Fruit fly (Drosophila melanogaster) whole organism, embryonic: ENCODE data around the gene Cyp313a4.
A peak's percentile ranks its signal among the peaks of the same experiment; 100 is the strongest.

ENCODE experiments used
- Antp ChIP-seq: fragments of 200-800 bp; sonication (Bioruptor generic); optimal IDR thresholded peaks from 3 replicates; lab custom pipeline; 2016; ENCODE audit warnings: missing biosample characterization, missing genetic modification characterization
- Atf6 ChIP-seq: fragments of 200-800 bp; sonication (Bioruptor generic); IDR thresholded peaks from 2 replicates; pipeline ENCODE4 v1.3.6; 2022; ENCODE audit warnings: missing biosample characterization, missing genetic modification characterization
- B-H2 ChIP-seq: fragments of 200-800 bp; sonication (Bioruptor generic); optimal IDR thresholded peaks from 2 replicates; lab custom pipeline; 2018; ENCODE audit warnings: missing biosample characterization, mild to moderate bottlenecking, missing genetic modification characterization
- Bdp1 ChIP-seq: fragments of 200-800 bp; sonication (Bioruptor generic); optimal IDR thresholded peaks from 3 replicates; lab custom pipeline; 2016; ENCODE audit warnings: missing biosample characterization, missing genetic modification characterization
- Blimp-1 ChIP-seq: fragments of 200-800 bp; sonication (Bioruptor generic); optimal IDR thresholded peaks from 3 replicates; lab custom pipeline; 2018; ENCODE audit warnings: missing biosample characterization, missing genetic modification characterization, mild to moderate bottlenecking, moderate library complexity, missing genetic modification reagents
- CG10147 ChIP-seq: fragments of 200-800 bp; sonication (Bioruptor generic); optimal IDR thresholded peaks from 2 replicates; lab custom pipeline; 2019; ENCODE audit warnings: missing biosample characterization, mild to moderate bottlenecking, missing genetic modification characterization, moderate library complexity
- CG10321 ChIP-seq: fragments of 200-800 bp; sonication (Bioruptor generic); IDR thresholded peaks from 2 replicates; pipeline ENCODE4 v1.3.6; 2022; ENCODE audit warnings: missing biosample characterization, missing genetic modification characterization
- CG10565 ChIP-seq: fragments of 200-800 bp; sonication (Bioruptor generic); optimal IDR thresholded peaks from 3 replicates; lab custom pipeline; 2016; ENCODE audit warnings: missing biosample characterization, mild to moderate bottlenecking, missing genetic modification characterization
- CG10979 ChIP-seq: fragments of 200-800 bp; sonication (Bioruptor generic); optimal IDR thresholded peaks from 2 replicates; lab custom pipeline; 2018; ENCODE audit warnings: missing biosample characterization, mild to moderate bottlenecking, missing genetic modification characterization, moderate library complexity
- CG12659 ChIP-seq: fragments of 200-800 bp; sonication (Bioruptor generic); optimal IDR thresholded peaks from 3 replicates; lab custom pipeline; 2017; ENCODE audit warnings: mild to moderate bottlenecking, missing biosample characterization, missing genetic modification reagents, missing genetic modification characterization
- CG12942 ChIP-seq: fragments of 200-800 bp; sonication (Bioruptor generic); optimal IDR thresholded peaks from 3 replicates; lab custom pipeline; 2016; ENCODE audit warnings: missing biosample characterization, missing genetic modification characterization
- CG13296 ChIP-seq: fragments of 200-800 bp; sonication (Bioruptor generic); optimal IDR thresholded peaks from 3 replicates; lab custom pipeline; 2018; ENCODE audit warnings: missing biosample characterization, mild to moderate bottlenecking, missing genetic modification characterization
- CG13775 ChIP-seq: fragments of 200-800 bp; sonication (Bioruptor generic); optimal IDR thresholded peaks from 3 replicates; lab custom pipeline; 2017; ENCODE audit warnings: missing biosample characterization, mild to moderate bottlenecking, missing genetic modification characterization
- CG14014 ChIP-seq: fragments of 200-800 bp; sonication (Bioruptor generic); IDR thresholded peaks from 2 replicates; pipeline ENCODE4 v1.3.6; 2022; ENCODE audit warnings: missing biosample characterization, missing genetic modification characterization
- CG14667 ChIP-seq: fragments of 200-800 bp; sonication (Bioruptor generic); IDR thresholded peaks from 2 replicates; pipeline ENCODE4 v1.3.6; 2022; ENCODE audit warnings: missing biosample characterization, missing genetic modification characterization
- CG14710 ChIP-seq: fragments of 200-800 bp; sonication (Bioruptor generic); optimal IDR thresholded peaks from 3 replicates; lab custom pipeline; 2019; ENCODE audit warnings: missing biosample characterization, mild to moderate bottlenecking, missing genetic modification characterization, moderate library complexity
- CG15011 ChIP-seq: fragments of 200-800 bp; sonication (Bioruptor generic); optimal IDR thresholded peaks from 3 replicates; lab custom pipeline; 2018; ENCODE audit warnings: missing biosample characterization, mild to moderate bottlenecking, missing genetic modification characterization
- CG15269 ChIP-seq: fragments of 200-800 bp; sonication (Bioruptor generic); optimal IDR thresholded peaks from 2 replicates; lab custom pipeline; 2018; ENCODE audit warnings: missing biosample characterization, mild to moderate bottlenecking, missing genetic modification characterization, moderate library complexity
- CG1529 ChIP-seq: fragments of 200-800 bp; sonication (Bioruptor generic); optimal IDR thresholded peaks from 3 replicates; lab custom pipeline; 2018; ENCODE audit warnings: missing biosample characterization, missing genetic modification characterization
- CG18599 ChIP-seq: fragments of 200-800 bp; sonication (Bioruptor generic); optimal IDR thresholded peaks from 3 replicates; lab custom pipeline; 2017; ENCODE audit warnings: missing biosample characterization, missing genetic modification characterization, mild to moderate bottlenecking, moderate library complexity, missing genetic modification reagents
- CG2116 ChIP-seq: fragments of 200-800 bp; sonication (Bioruptor generic); optimal IDR thresholded peaks from 3 replicates; lab custom pipeline; 2018; ENCODE audit warnings: missing biosample characterization, mild to moderate bottlenecking, missing genetic modification characterization
- CG30403 ChIP-seq: fragments of 200-800 bp; sonication (Bioruptor generic); optimal IDR thresholded peaks from 3 replicates; lab custom pipeline; 2016; ENCODE audit warnings: missing biosample characterization, missing genetic modification characterization
- CG31224 ChIP-seq: fragments of 200-800 bp; sonication (Bioruptor generic); IDR thresholded peaks from 2 replicates; pipeline ENCODE4 v1.3.6; 2022; ENCODE audit warnings: missing biosample characterization, missing genetic modification characterization
- CG3838 ChIP-seq: fragments of 200-800 bp; sonication (Bioruptor generic); optimal IDR thresholded peaks from 3 replicates; lab custom pipeline; 2016; ENCODE audit warnings: missing biosample characterization, missing genetic modification characterization
- CG4360 ChIP-seq: fragments of 200-800 bp; sonication (Bioruptor generic); IDR thresholded peaks from 2 replicates; pipeline ENCODE4 v1.3.6; 2022; ENCODE audit warnings: missing biosample characterization, missing genetic modification characterization
- CG6254 ChIP-seq: fragments of 200-800 bp; sonication (Bioruptor generic); optimal IDR thresholded peaks from 3 replicates; lab custom pipeline; 2017; ENCODE audit warnings: mild to moderate bottlenecking, missing biosample characterization, missing genetic modification reagents, missing genetic modification characterization
- CG6689 ChIP-seq: fragments of 200-800 bp; sonication (Bioruptor generic); IDR thresholded peaks from 2 replicates; pipeline ENCODE4 v1.3.6; 2022; ENCODE audit warnings: missing biosample characterization, missing genetic modification characterization
- CG6765 ChIP-seq: fragments of 200-800 bp; sonication (Bioruptor generic); optimal IDR thresholded peaks from 3 replicates; lab custom pipeline; 2017; ENCODE audit warnings: missing biosample characterization, mild to moderate bottlenecking, missing genetic modification characterization
- CG7271 ChIP-seq: fragments of 200-800 bp; sonication (Bioruptor generic); optimal IDR thresholded peaks from 2 replicates; lab custom pipeline; 2018; ENCODE audit warnings: missing biosample characterization, mild to moderate bottlenecking, missing genetic modification characterization, moderate library complexity
- CG7987 ChIP-seq: fragments of 200-800 bp; sonication (Bioruptor generic); optimal IDR thresholded peaks from 2 replicates; lab custom pipeline; 2018; ENCODE audit warnings: missing biosample characterization, mild to moderate bottlenecking, missing genetic modification characterization, moderate library complexity
- CG8281 ChIP-seq: fragments of 200-800 bp; sonication (Bioruptor generic); optimal IDR thresholded peaks from 2 replicates; lab custom pipeline; 2018; ENCODE audit warnings: missing biosample characterization, mild to moderate bottlenecking, missing genetic modification characterization, moderate library complexity
- CG8478 ChIP-seq: fragments of >200 bp; optimal IDR thresholded peaks from 2 replicates; lab custom pipeline; 2018
- Dad ChIP-seq: fragments of 200-800 bp; sonication (Bioruptor generic); optimal IDR thresholded peaks from 3 replicates; lab custom pipeline; 2016; ENCODE audit warnings: missing biosample characterization, missing genetic modification characterization
- Fer3 ChIP-seq: fragments of 200-800 bp; sonication (Bioruptor generic); optimal IDR thresholded peaks from 2 replicates; lab custom pipeline; 2018; ENCODE audit warnings: missing biosample characterization, mild to moderate bottlenecking, missing genetic modification characterization, moderate library complexity
- HLHmδ ChIP-seq: fragments of 200-800 bp; sonication (Bioruptor generic); optimal IDR thresholded peaks from 2 replicates; lab custom pipeline; 2018; ENCODE audit warnings: missing biosample characterization, mild to moderate bottlenecking, missing genetic modification characterization, moderate library complexity
- Hand ChIP-seq: fragments of 200-800 bp; sonication (Bioruptor generic); optimal IDR thresholded peaks from 2 replicates; lab custom pipeline; 2017; ENCODE audit warnings: mild to moderate bottlenecking, missing biosample characterization, missing genetic modification reagents, missing genetic modification characterization
- Hmr ChIP-seq: fragments of 200-800 bp; sonication (Bioruptor generic); optimal IDR thresholded peaks from 3 replicates; lab custom pipeline; 2017; ENCODE audit warnings: mild to moderate bottlenecking, missing biosample characterization, missing genetic modification reagents, missing genetic modification characterization
- Hmx ChIP-seq: fragments of 200-800 bp; sonication (Bioruptor generic); optimal IDR thresholded peaks from 2 replicates; lab custom pipeline; 2016; ENCODE audit warnings: missing biosample characterization, missing genetic modification characterization
- Hsf ChIP-seq: fragments of 200-800 bp; sonication (Bioruptor generic); optimal IDR thresholded peaks from 3 replicates; lab custom pipeline; 2016; ENCODE audit warnings: missing biosample characterization, missing genetic modification characterization
- Mes4 ChIP-seq: fragments of 200-800 bp; sonication (Bioruptor generic); optimal IDR thresholded peaks from 2 replicates; lab custom pipeline; 2016; ENCODE audit warnings: missing biosample characterization, missing genetic modification characterization
- Rfx ChIP-seq: fragments of 200-800 bp; sonication (Bioruptor generic); IDR thresholded peaks from 2 replicates; pipeline ENCODE4 v1.3.6; 2022; ENCODE audit warnings: missing biosample characterization, missing genetic modification characterization
- Xbp1 ChIP-seq: fragments of 200-800 bp; sonication (Bioruptor generic); optimal IDR thresholded peaks from 3 replicates; lab custom pipeline; 2016; ENCODE audit warnings: missing biosample characterization, mild to moderate bottlenecking, missing genetic modification characterization
- caup ChIP-seq: fragments of 200-800 bp; sonication (Bioruptor generic); optimal IDR thresholded peaks from 3 replicates; lab custom pipeline; 2017; ENCODE audit warnings: missing biosample characterization, mild to moderate bottlenecking, missing genetic modification characterization, moderate library complexity; ENCODE audit not compliant: severe bottlenecking
- gcm2 ChIP-seq: fragments of 200-800 bp; sonication (Bioruptor generic); optimal IDR thresholded peaks from 2 replicates; lab custom pipeline; 2016; ENCODE audit warnings: missing biosample characterization, missing genetic modification characterization
- pan ChIP-seq, 4 experiments: fragments of >200 bp in 3 of 4; fragments of 200-800 bp in 1 of 4; sonication (Bioruptor generic) in 1 of 4; optimal IDR thresholded peaks in 3 of 4; IDR thresholded peaks in 1 of 4; 2 replicates each; pipeline versions ENCODE4 v1.3.6 to Lab custom; 2017 to 2022; ENCODE audit warnings: missing biosample characterization in 2 of 4, missing genetic modification characterization in 2 of 4, mixed read lengths in 1 of 4
- schlank ChIP-seq: fragments of 200-800 bp; sonication (Bioruptor generic); optimal IDR thresholded peaks from 2 replicates; lab custom pipeline; 2018; ENCODE audit warnings: missing biosample characterization, mild to moderate bottlenecking, missing genetic modification characterization
- slou ChIP-seq: fragments of 200-800 bp; sonication (Bioruptor generic); optimal IDR thresholded peaks from 3 replicates; lab custom pipeline; 2016; ENCODE audit warnings: missing biosample characterization, missing genetic modification characterization
- ssp ChIP-seq: fragments of 200-800 bp; sonication (Bioruptor generic); IDR thresholded peaks from 2 replicates; pipeline ENCODE4 v1.3.6; 2022; ENCODE audit warnings: missing biosample characterization, missing genetic modification characterization
- sug ChIP-seq: fragments of 200-800 bp; optimal IDR thresholded peaks from 2 replicates; lab custom pipeline; 2019; ENCODE audit warnings: missing biosample characterization, mild to moderate bottlenecking, missing genetic modification characterization, moderate library complexity
- unc-4 ChIP-seq: fragments of 200-800 bp; sonication (Bioruptor generic); IDR thresholded peaks from 2 replicates; pipeline ENCODE4 v1.3.6; 2022; ENCODE audit warnings: missing biosample characterization, missing genetic modification characterization; ENCODE audit not compliant: partially characterized antibody
- usp ChIP-seq: fragments of >200 bp; optimal IDR thresholded peaks from 2 replicates; lab custom pipeline; 2017; ENCODE audit warnings: missing biosample characterization, missing genetic modification characterization

Cyp313a4 gene

dm6 chr3R:12716251-12716650 is 35.1 kb upstream of the Cyp313a4 start (continued):
- TF ChIP-seq CG8281 (tag; lab: Kevin White, UChicago) (peak; percentile 25), CG10321 (no peak), CG31224 (GFP tag; lab: Robert Waterston, UW) (no peak), CG13775 (GFP tag; lab: Kevin White, UChicago) (no peak), CG10565 (GFP tag; lab: Kevin White, UChicago) (no peak), CG12942 (GFP tag; lab: Kevin White, UChicago) (no peak), slou (no peak), pan (optimal IDR thresholded peaks at IDR 0.05; lab: Kevin White, UChicago) (no peak), pan (GFP tag; optimal IDR thresholded peaks at IDR 0.05 in 1 of 2, IDR thresholded peaks at IDR 0.05 in 1 of 2) (no peak), HLHmδ (GFP tag; lab: Kevin White, UChicago) (no peak), CG6254 (no peak), Mes4 (GFP tag; lab: Kevin White, UChicago) (no peak), Bdp1 (GFP tag; lab: Kevin White, UChicago) (no peak), Xbp1 (GFP tag; lab: Kevin White, UChicago) (no peak), CG4360 (GFP tag; lab: Robert Waterston, UW) (no peak), CG6689 (GFP tag; lab: Robert Waterston, UW) (no peak), Hmr (GFP tag; lab: Kevin White, UChicago) (peak; percentile 23), CG12659 (GFP tag; lab: Kevin White, UChicago) (peak; percentile 7), Fer3 (tag; lab: Kevin White, UChicago) (peak; percentile 40), usp (GFP tag; lab: Kevin White, UChicago) (no peak), CG14710 (tag; lab: Kevin White, UChicago) (no peak), Dad (GFP tag; lab: Kevin White, UChicago) (no peak), CG14014 (GFP tag; lab: Robert Waterston, UW) (no peak), Hsf (no peak), schlank (peak; percentile 16), unc-4 (GFP tag; lab: Robert Waterston, UW) (no peak), CG14667 (GFP tag; lab: Robert Waterston, UW) (no peak), CG3838 (GFP tag; lab: Kevin White, UChicago) (peak; percentile 8), CG15011 (GFP tag; lab: Kevin White, UChicago) (no peak), B-H2 (peak; percentile 60), sug (peak; percentile 43), gcm2 (GFP tag; lab: Kevin White, UChicago) (no peak), ssp (no peak), CG10147 (GFP tag; lab: Kevin White, UChicago) (no peak), Antp (GFP tag; lab: Kevin White, UChicago) (no peak), Atf6 (GFP tag; lab: Robert Waterston, UW) (0 out of 2 replicates have a peak, but pooled peaks have one; percentile 18), Blimp-1 (GFP tag; lab: Kevin White, UChicago) (peak; percentile 28), CG15269 (tag; lab: Kevin White, UChicago) (peak; percentile 36), CG7271 (tag; lab: Kevin White, UChicago) (no peak), Rfx (GFP tag; lab: Robert Waterston, UW) (peak; percentile 23; the same call in 1 of the 2 replicates), CG8478 (lab: Kevin White, UChicago) (no peak), CG18599 (GFP tag; lab: Kevin White, UChicago) (no peak), CG13296 (GFP tag; lab: Kevin White, UChicago) (peak; percentile 74), CG6765 (GFP tag; lab: Kevin White, UChicago) (peak; percentile 57), caup (peak; percentile 35), CG1529 (GFP tag; lab: Kevin White, UChicago) (no peak), Hmx (no peak), Hand (GFP tag; lab: Kevin White, UChicago) (no peak), CG2116 (GFP tag; lab: Kevin White, UChicago) (no peak), CG7987 (GFP tag; lab: Kevin White, UChicago) (peak; percentile 26), CG10979 (tag; lab: Kevin White, UChicago) (no peak), CG30403 (no peak)
